Worm (Caenorhabditis elegans): ENCODE results near the gene T13F3.4.
A peak's percentile ranks its signal among the peaks of the same experiment; 100 is the strongest.

Gene T13F3.4

ce11 chrV:16235135-16235534, 31.3 kb downstream of the T13F3.4 start, which contains the start of gene F21H7.3:
TSS of gene F21H7.3 (minus strand) at chrV:16235235.
- no peak for TF ChIP-seq egl-27 (tag; optimal IDR thresholded peaks at IDR 0.05)

ce11 chrV:16233624-16234023, 32.8 kb downstream of the T13F3.4 start, which contains the start of gene clec-233:
TSS of gene clec-233 (plus strand) at chrV:16233924.
- TF ChIP-seq elt-1 (tag; optimal IDR thresholded peaks at IDR 0.05) (no peak), ztf-11 (tag; optimal IDR thresholded peaks at IDR 0.05) (no peak), sea-2 (GFP tag; optimal IDR thresholded peaks at IDR 0.05) (no peak), nhr-11 (tag; optimal IDR thresholded peaks at IDR 0.05) (no peak), nfya-1 (tag; optimal IDR thresholded peaks at IDR 0.05; ENCODE audit: insufficient read depth) (no peak), fkh-10 (GFP tag; optimal IDR thresholded peaks at IDR 0.05) (no peak), fos-1 (tag; optimal IDR thresholded peaks at IDR 0.05) (no peak), zag-1 (tag; optimal IDR thresholded peaks at IDR 0.05) (no peak), nhr-43 (tag; optimal IDR thresholded peaks at IDR 0.05; ENCODE audit: poor library complexity, severe bottlenecking) (no peak), elt-2 (tag; optimal IDR thresholded peaks at IDR 0.05) (no peak), egl-5 (tag; optimal IDR thresholded peaks at IDR 0.05) (no peak), nhr-76 (tag; optimal IDR thresholded peaks at IDR 0.05) (no peak), unc-39 (tag; optimal IDR thresholded peaks at IDR 0.05) (no peak), ama-1 (optimal IDR thresholded peaks at IDR 0.05) (no peak), hmg-11 (tag; optimal IDR thresholded peaks at IDR 0.05) (no peak), eor-1 (tag; optimal IDR thresholded peaks at IDR 0.05) (no peak), ceh-82 (tag; optimal IDR thresholded peaks at IDR 0.05) (no peak)

- no peak for TF ChIP-seq nhr-77 (tag; optimal IDR thresholded peaks at IDR 0.05)
- TF ChIP-seq elt-2 (tag; optimal IDR thresholded peaks at IDR 0.05), result peak; percentile 92
- TF ChIP-seq pqm-1 (tag; optimal IDR thresholded peaks at IDR 0.05), result peak; percentile 97
- peak; percentile 2 for TF ChIP-seq ceh-28 (tag; optimal IDR thresholded peaks at IDR 0.05)
- TF ChIP-seq nhr-12 (tag; optimal IDR thresholded peaks at IDR 0.05), result no peak
- TF ChIP-seq jun-1 (tag; optimal IDR thresholded peaks at IDR 0.05), result peak; percentile 48
Measured at ce11 chrV:16232180-16232579, 34.2 kb downstream of the T13F3.4 start, which contains the start of gene gst-22. TSS of gene gst-22 (minus strand) at chrV:16232282.

- TF ChIP-seq mdl-1 (tag; optimal IDR thresholded peaks at IDR 0.05) (no peak), lsy-12 (tag; optimal IDR thresholded peaks at IDR 0.05) (no peak), elt-2 (tag; optimal IDR thresholded peaks at IDR 0.05) (no peak)
Measured at ce11 chrV:16229896-16230295, 36.5 kb downstream of the T13F3.4 start, which contains the start of the genes F21H7.2 and F21H7.12. TSS of gene F21H7.2 (minus strand) at chrV:16229996. TSS of gene F21H7.12 (plus strand) at chrV:16230165.

- no peak for TF ChIP-seq unc-39 (tag; optimal IDR thresholded peaks at IDR 0.05)
- TF ChIP-seq fos-1 (tag; optimal IDR thresholded peaks at IDR 0.05), result no peak
- TF ChIP-seq nfya-1 (tag; optimal IDR thresholded peaks at IDR 0.05; ENCODE audit: insufficient read depth), result no peak
- TF ChIP-seq pha-4 (tag; optimal IDR thresholded peaks at IDR 0.05), result no peak
- TF ChIP-seq jun-1 (tag; optimal IDR thresholded peaks at IDR 0.05), result no peak
- no peak for TF ChIP-seq mdl-1 (tag; optimal IDR thresholded peaks at IDR 0.05)
- TF ChIP-seq snpc-4 (tag; optimal IDR thresholded peaks at IDR 0.05), result no peak
- no peak for TF ChIP-seq pqm-1 (tag; optimal IDR thresholded peaks at IDR 0.05)
- TF ChIP-seq R02D3.7 (tag; optimal IDR thresholded peaks at IDR 0.05), result no peak
- TF ChIP-seq aly-2 (tag; optimal IDR thresholded peaks at IDR 0.05), result no peak
- TF ChIP-seq hmg-11 (tag; optimal IDR thresholded peaks at IDR 0.05), result no peak
- no peak for TF ChIP-seq ceh-82 (tag; optimal IDR thresholded peaks at IDR 0.05)
- no peak for TF ChIP-seq eor-1 (tag; optimal IDR thresholded peaks at IDR 0.05)
- TF ChIP-seq elt-3 (tag; optimal IDR thresholded peaks at IDR 0.05), result no peak
- TF ChIP-seq skn-1 (tag; optimal IDR thresholded peaks at IDR 0.05), result no peak
- no peak for TF ChIP-seq nhr-12 (tag; optimal IDR thresholded peaks at IDR 0.05)
- TF ChIP-seq nhr-237 (tag; optimal IDR thresholded peaks at IDR 0.05), result no peak
- no peak for TF ChIP-seq mml-1 (tag; optimal IDR thresholded peaks at IDR 0.05)
Measured at ce11 chrV:16229439-16229838, 37.0 kb downstream of the T13F3.4 start.

- no peak for TF ChIP-seq daf-12 (tag; optimal IDR thresholded peaks at IDR 0.05)
- TF ChIP-seq fos-1 (tag; optimal IDR thresholded peaks at IDR 0.05), result no peak
- no peak for TF ChIP-seq skn-1 (tag; optimal IDR thresholded peaks at IDR 0.05)
- TF ChIP-seq nhr-28 (tag; optimal IDR thresholded peaks at IDR 0.05), result no peak
- TF ChIP-seq mdl-1 (tag; optimal IDR thresholded peaks at IDR 0.05), result no peak
- TF ChIP-seq ama-1 (optimal IDR thresholded peaks at IDR 0.05), result no peak
- TF ChIP-seq ceh-16 (tag; optimal IDR thresholded peaks at IDR 0.05), result no peak
- TF ChIP-seq nhr-67 (tag; optimal IDR thresholded peaks at IDR 0.05), result no peak
- no peak for TF ChIP-seq lin-39 (tag; optimal IDR thresholded peaks at IDR 0.05)
- TF ChIP-seq ceh-9 (tag; optimal IDR thresholded peaks at IDR 0.05), result no peak
Measured at ce11 chrV:16226581-16226980, 39.8 kb downstream of the T13F3.4 start, which contains the start of gene F11A5.13. TSS of gene F11A5.13 (minus strand) at chrV:16226681.

All from whole organism, L3 larva.